Fruit fly (Drosophila melanogaster) whole organism: Measurements from ENCODE around the gene CG15199.

Source experiments
- CG8478 ChIP-seq: fragments of >200 bp; optimal IDR thresholded peaks from 2 replicates; lab custom pipeline; 2018; ENCODE audit warnings: inconsistent platforms
- Dll ChIP-seq: fragments of >200 bp; optimal IDR thresholded peaks from 2 replicates; lab custom pipeline; 2017
- EcR ChIP-seq, 2 experiments: fragments of >200 bp; optimal IDR thresholded peaks; 2 replicates each; lab custom pipeline; 2017; ENCODE audit warnings: missing biosample characterization in 2 of 2, missing genetic modification characterization in 2 of 2, missing genetic modification reagents in 2 of 2
- pan ChIP-seq: fragments of >200 bp; optimal IDR thresholded peaks from 2 replicates; lab custom pipeline; 2017
- psq ChIP-seq: fragments of >200 bp; optimal IDR thresholded peaks from 2 replicates; lab custom pipeline; 2017
- usp ChIP-seq: fragments of >200 bp; optimal IDR thresholded peaks from 2 replicates; lab custom pipeline; 2017; ENCODE audit warnings: missing biosample characterization, missing genetic modification characterization, mixed read lengths

Gene CG15199

dm6 chrX:11095276-11095675, 46.4 kb downstream of the CG15199 start:
- TF ChIP-seq pan (lab: Kevin White, UChicago): no peak
- no peak for TF ChIP-seq EcR (GFP tag; optimal IDR thresholded peaks at IDR 0.05; lab: Kevin White, UChicago)
- no peak for TF ChIP-seq Dll (lab: Kevin White, UChicago)
- TF ChIP-seq CG8478: no peak
- TF ChIP-seq psq (lab: Kevin White, UChicago): no peak
- no peak for TF ChIP-seq usp (GFP tag; lab: Kevin White, UChicago)

- no peak for TF ChIP-seq CG8478
- TF ChIP-seq psq (lab: Kevin White, UChicago): no peak
- TF ChIP-seq pan (lab: Kevin White, UChicago): no peak
- no peak for TF ChIP-seq usp (GFP tag; lab: Kevin White, UChicago)
- no peak for TF ChIP-seq Dll (lab: Kevin White, UChicago)
- TF ChIP-seq EcR (GFP tag; optimal IDR thresholded peaks at IDR 0.05; lab: Kevin White, UChicago): no peak
These were observed 49.4 kb downstream of the CG15199 start, which contains the start of gene CG2061 for dm6 chrX:11092201-11092600. Gene CG2061, plus strand, starts transcription at chrX:11092492.
